Fruit fly (Drosophila melanogaster): ENCODE data around the gene Pcd.

dm6 chr3R:29771645-29772089, 48.7 kb downstream of the Pcd start:
- TF ChIP-seq brk (GFP tag; optimal IDR thresholded peaks at IDR 0.05): no peak
- no peak for TF ChIP-seq foxo (GFP tag; optimal IDR thresholded peaks at IDR 0.05)
- TF ChIP-seq usp (GFP tag; optimal IDR thresholded peaks at IDR 0.05): no peak
- TF ChIP-seq rgr (GFP tag; optimal IDR thresholded peaks at IDR 0.05): no peak
- TF ChIP-seq OdsH (GFP tag; optimal IDR thresholded peaks at IDR 0.05): no peak
- no peak for TF ChIP-seq Myc (optimal IDR thresholded peaks at IDR 0.05)
- no peak for TF ChIP-seq Dfd (GFP tag; optimal IDR thresholded peaks at IDR 0.05)
- TF ChIP-seq Dif (GFP tag; optimal IDR thresholded peaks at IDR 0.05; ENCODE audit: partially characterized antibody): no peak
- TF ChIP-seq dsf (GFP tag; optimal IDR thresholded peaks at IDR 0.05; ENCODE audit: borderline replicate concordance): no peak
- TF ChIP-seq pan (optimal IDR thresholded peaks at IDR 0.05): no peak
- no peak for TF ChIP-seq lola (GFP tag; optimal IDR thresholded peaks at IDR 0.05)
- TF ChIP-seq Hr78 (GFP tag; optimal IDR thresholded peaks at IDR 0.05): no peak
- TF ChIP-seq Sp1 (GFP tag; optimal IDR thresholded peaks at IDR 0.05): no peak
- TF ChIP-seq br (GFP tag; optimal IDR thresholded peaks at IDR 0.05): no peak

Data from whole organism, wandering third instar larva.